Fruit fly (Drosophila melanogaster): Measurements from ENCODE around the gene CG2061.
"Not testable (repeated sequence)": the region's sequence is repeated elsewhere in the genome, so short reads cannot be mapped to it uniquely, and the experiment has no call there.

Gene CG2061

DNA sequence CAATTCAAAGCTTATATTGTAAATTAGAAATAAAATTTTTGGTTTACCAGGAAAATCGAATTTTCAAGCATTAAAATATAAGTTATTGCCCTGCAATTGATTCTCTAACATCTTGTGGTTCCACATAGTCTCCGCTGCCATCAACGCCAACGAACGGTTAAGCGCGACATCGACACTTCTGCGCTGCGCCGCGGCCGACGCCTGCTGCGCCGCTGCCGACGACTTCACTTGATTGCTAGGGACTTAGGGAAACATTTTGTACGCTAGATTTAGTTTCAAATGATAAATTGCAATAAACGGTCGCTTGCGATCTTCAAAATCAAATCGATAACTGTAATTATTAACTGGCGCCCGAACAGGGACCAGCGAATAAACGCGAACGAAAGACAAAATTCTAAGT is 3.7 kb downstream of the CG2061 start, which contains the start of gene CG42249:
Gene CG42249 (plus strand): TSS at position 301 of the 400 bp plus-strand sequence.
- TF ChIP-seq CG34367, CG9948, CG8159 (tag; optimal IDR thresholded peaks at IDR 0.05): not testable (repeated sequence)

DNA sequence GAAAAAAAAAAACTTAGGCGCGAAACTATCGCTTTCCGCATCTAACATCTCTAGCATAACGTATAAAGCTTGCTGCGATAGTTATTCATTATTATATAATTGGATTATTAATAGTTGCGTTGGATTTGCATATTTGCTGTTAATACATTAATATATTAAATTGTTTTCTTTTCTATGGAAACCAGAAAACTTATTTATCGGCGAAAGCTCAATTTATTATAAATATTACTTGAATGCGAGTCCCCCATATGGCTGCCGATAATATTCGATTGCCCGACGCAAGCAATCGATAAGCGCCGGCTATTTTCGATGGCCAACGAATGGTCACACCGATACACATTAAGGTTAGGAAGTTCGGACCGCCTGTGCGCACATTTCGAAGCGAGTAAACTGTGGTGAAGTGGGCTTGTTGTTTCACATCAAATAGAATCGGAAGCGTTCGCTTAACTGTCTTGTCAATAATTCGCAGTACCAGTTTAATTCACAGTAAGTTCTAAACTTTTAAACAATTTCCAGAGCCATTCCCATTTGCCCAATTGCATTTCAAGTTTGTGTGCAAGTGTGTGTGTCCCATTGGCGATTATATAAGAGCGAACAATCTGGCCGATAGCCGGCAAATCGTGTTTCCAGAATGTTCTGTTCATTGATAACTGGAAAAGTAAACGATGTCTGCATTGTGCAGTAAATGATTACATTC is 16.0 kb downstream of the CG2061 start, which contains the start of gene Hsp60A:
Gene Hsp60A (plus strand): TSS at position 335 of the 697 bp plus-strand sequence.
- TF ChIP-seq EcR (GFP tag; optimal IDR thresholded peaks at IDR 0.05) (no peak), Pif1B (GFP tag; optimal IDR thresholded peaks at IDR 0.05) (peak; percentile 5), Pif1A (GFP tag; optimal IDR thresholded peaks at IDR 0.05) (no peak), CG8159 (tag; optimal IDR thresholded peaks at IDR 0.05) (peak; percentile 46), CG32121 (GFP tag; IDR thresholded peaks at IDR 0.05) (0 out of 2 replicates have a peak, but pooled peaks have one; percentile 15), Ets98B (GFP tag; IDR thresholded peaks at IDR 0.05) (peak; percentile 39; the same call in 1 of the 2 replicates), CG9948 (tag; optimal IDR thresholded peaks at IDR 0.05) (peak; percentile 40), fd96Ca (GFP tag; IDR thresholded peaks at IDR 0.05) (0 out of 3 replicates have a peak, but pooled peaks have one; percentile 26), CG4496 (GFP tag; IDR thresholded peaks at IDR 0.05) (peak; percentile 54), rn (GFP tag; IDR thresholded peaks at IDR 0.05) (no peak), CG15710 (tag; optimal IDR thresholded peaks at IDR 0.05) (peak; percentile 35), Snoo (tag; optimal IDR thresholded peaks at IDR 0.05) (peak; percentile 24), CG34367 (tag; optimal IDR thresholded peaks at IDR 0.05) (peak; percentile 20), CG17806 (tag; optimal IDR thresholded peaks at IDR 0.05) (peak; percentile 23)

DNA sequence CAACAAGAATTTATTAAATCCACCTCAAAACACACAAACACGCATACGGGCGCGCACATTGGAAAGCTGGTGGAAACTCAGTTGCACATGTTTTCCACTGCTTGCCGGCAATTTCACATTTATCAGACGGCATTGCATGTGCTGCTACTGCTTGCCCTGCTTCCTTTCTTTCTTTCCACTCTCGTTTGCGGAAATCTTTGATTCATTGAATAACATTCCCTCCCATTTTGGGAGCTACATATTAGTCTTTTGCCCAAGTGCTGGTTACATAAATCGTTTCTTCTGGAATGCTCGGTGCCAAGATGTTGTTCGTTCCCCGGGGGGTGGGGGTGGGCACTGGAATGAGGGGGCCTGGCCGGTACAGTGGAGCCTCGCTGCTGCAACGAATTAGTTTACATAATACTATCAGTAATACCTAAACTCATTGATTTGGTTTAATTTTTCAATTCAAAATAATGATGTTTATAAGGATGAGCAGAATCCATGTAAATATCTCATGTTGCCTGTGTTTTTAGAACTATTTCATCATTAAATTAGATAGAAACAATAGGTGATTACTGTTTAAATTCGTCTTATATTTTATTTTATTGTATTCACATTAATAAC is 16.7 kb downstream of the CG2061 start:
- TF ChIP-seq gl (tag; optimal IDR thresholded peaks at IDR 0.05): no peak
- no peak for TF ChIP-seq CG12605 (GFP tag; IDR thresholded peaks at IDR 0.05)
- TF ChIP-seq CG9948 (tag; optimal IDR thresholded peaks at IDR 0.05): peak; percentile 22
- no peak for TF ChIP-seq rn (GFP tag; IDR thresholded peaks at IDR 0.05)
- peak; percentile 47; the same call in 1 of the 2 replicates for TF ChIP-seq CG32121 (GFP tag; IDR thresholded peaks at IDR 0.05)
- no peak for TF ChIP-seq CG14655 (GFP tag; optimal IDR thresholded peaks at IDR 0.05)
- no peak for TF ChIP-seq Pif1B (GFP tag; optimal IDR thresholded peaks at IDR 0.05)
- TF ChIP-seq CG15710 (tag; optimal IDR thresholded peaks at IDR 0.05): peak; percentile 20
- TF ChIP-seq CG4496 (GFP tag; IDR thresholded peaks at IDR 0.05): peak; percentile 52; the same call in 1 of the 3 replicates
- TF ChIP-seq Pif1A (GFP tag; optimal IDR thresholded peaks at IDR 0.05): no peak
- no peak for TF ChIP-seq CG34367 (tag; optimal IDR thresholded peaks at IDR 0.05)
- TF ChIP-seq CG8159 (tag; optimal IDR thresholded peaks at IDR 0.05): no peak
- TF ChIP-seq CG13204 (GFP tag; optimal IDR thresholded peaks at IDR 0.05): no peak
- 0 out of 3 replicates have a peak, but pooled peaks have one; percentile 31 for TF ChIP-seq fd96Ca (GFP tag; IDR thresholded peaks at IDR 0.05)
- no peak for TF ChIP-seq CG8301 (tag; optimal IDR thresholded peaks at IDR 0.05)

DNA sequence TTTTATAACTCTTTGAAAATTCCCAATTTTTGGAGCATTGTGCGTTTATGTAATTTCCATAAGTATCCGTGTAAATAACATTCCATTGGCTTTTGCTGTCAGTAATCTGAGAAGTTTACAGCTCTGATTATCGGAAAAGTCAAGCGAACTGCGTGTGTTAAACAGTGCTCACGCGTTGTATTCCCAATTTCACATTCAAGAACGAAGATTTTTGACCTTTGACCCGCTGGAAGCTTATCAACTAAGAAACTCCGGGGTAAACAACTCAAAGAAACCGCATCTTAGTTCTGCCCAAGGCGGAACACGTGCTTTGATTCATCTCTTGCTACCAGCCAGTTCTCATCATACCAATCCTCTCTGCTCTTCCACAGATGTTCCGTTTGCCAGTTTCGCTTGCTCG is 17.4 kb downstream of the CG2061 start:
- TF ChIP-seq CG9948 (tag; optimal IDR thresholded peaks at IDR 0.05): no peak
- TF ChIP-seq CG4496 (GFP tag; IDR thresholded peaks at IDR 0.05): no peak
- no peak for TF ChIP-seq D1 (tag; optimal IDR thresholded peaks at IDR 0.05)
- no peak for TF ChIP-seq gl (tag; optimal IDR thresholded peaks at IDR 0.05)
- no peak for TF ChIP-seq Pif1A (GFP tag; optimal IDR thresholded peaks at IDR 0.05)
- no peak for TF ChIP-seq Ets98B (GFP tag; IDR thresholded peaks at IDR 0.05)

DNA sequence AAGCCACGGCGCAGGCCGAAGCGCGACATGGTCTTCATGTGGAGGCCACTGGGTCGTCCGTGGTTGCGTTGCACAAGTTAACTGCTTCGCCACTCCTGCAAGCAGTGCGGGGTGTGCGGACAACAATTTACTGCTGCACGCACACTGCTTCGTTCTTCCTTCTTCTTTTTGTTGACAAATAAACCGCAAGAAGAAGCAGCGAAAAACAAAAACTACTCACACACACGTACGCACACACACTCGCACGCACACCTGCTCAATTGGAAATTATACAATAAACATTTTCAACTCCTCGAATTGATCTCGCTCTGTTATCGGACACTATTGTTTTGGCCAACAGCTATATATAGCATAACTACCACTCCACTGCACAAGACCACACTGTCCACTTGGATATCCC is 31.3 kb downstream of the CG2061 start:
- no peak for TF ChIP-seq CG17806 (tag; optimal IDR thresholded peaks at IDR 0.05)
- no peak for TF ChIP-seq Pif1A (GFP tag; optimal IDR thresholded peaks at IDR 0.05)
- TF ChIP-seq rn (GFP tag; IDR thresholded peaks at IDR 0.05): no peak
- TF ChIP-seq gl (tag; optimal IDR thresholded peaks at IDR 0.05): peak; percentile 72
- TF ChIP-seq CG9948 (tag; optimal IDR thresholded peaks at IDR 0.05): peak; percentile 8
- no peak for TF ChIP-seq fd96Ca (GFP tag; IDR thresholded peaks at IDR 0.05)
- peak; percentile 50 for TF ChIP-seq CG15710 (tag; optimal IDR thresholded peaks at IDR 0.05)
- 0 out of 3 replicates have a peak, but pooled peaks have one; percentile 20 for TF ChIP-seq CG4496 (GFP tag; IDR thresholded peaks at IDR 0.05)
- TF ChIP-seq Pif1B (GFP tag; optimal IDR thresholded peaks at IDR 0.05): no peak
- no peak for TF ChIP-seq CG32121 (GFP tag; IDR thresholded peaks at IDR 0.05)
- TF ChIP-seq Ets98B (GFP tag; IDR thresholded peaks at IDR 0.05): no peak
- no peak for TF ChIP-seq CG14655 (GFP tag; optimal IDR thresholded peaks at IDR 0.05)
- no peak for TF ChIP-seq CG8159 (tag; optimal IDR thresholded peaks at IDR 0.05)
- peak; percentile 66 for TF ChIP-seq CG34367 (tag; optimal IDR thresholded peaks at IDR 0.05)
- no peak for TF ChIP-seq CG12605 (GFP tag; IDR thresholded peaks at IDR 0.05)

DNA sequence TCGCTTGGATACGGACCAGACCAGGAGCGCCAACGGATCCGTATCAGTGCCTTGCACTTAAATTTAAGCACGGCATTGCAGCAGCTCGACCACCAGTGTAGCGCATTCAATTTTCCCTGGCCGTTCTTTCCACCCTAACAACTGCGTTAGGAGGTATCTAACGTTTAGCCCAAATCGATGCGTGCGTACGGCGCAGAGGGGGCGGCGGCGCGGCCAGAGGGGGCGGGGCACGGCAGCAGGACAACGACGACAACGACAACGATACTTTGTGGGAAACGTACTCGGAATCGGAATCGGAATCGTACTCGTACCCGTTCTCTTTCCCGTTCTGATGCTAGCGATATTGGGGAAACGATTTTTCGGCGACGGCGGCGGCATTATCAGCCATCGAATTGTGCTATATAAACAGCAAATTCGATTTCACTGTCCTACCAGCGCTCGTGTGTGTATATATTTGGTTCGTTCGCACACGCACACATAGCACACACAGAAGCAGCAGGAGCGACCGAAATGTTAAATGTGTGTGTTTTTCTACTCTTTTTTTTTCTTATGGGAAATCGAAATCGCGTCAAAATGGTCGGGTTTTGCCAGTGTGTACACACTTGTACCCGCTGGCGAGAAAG is 31.9 kb downstream of the CG2061 start, which contains the start of gene CG11122:
Gene CG11122 (minus strand): TSS at position 601 of the 623 bp plus-strand sequence.
- peak; percentile 36; the same call in 1 of the 3 replicates for TF ChIP-seq CG4496 (GFP tag; IDR thresholded peaks at IDR 0.05)
- no peak for TF ChIP-seq CG14655 (GFP tag; optimal IDR thresholded peaks at IDR 0.05)
- no peak for TF ChIP-seq CG17806 (tag; optimal IDR thresholded peaks at IDR 0.05)
- no peak for TF ChIP-seq EcR (GFP tag; optimal IDR thresholded peaks at IDR 0.05)
